Fruit fly (Drosophila melanogaster) Kc167 (cell line): ENCODE measurements around the gene Brd8.

Experiments used
- Myc ChIP-seq: fragments of >200 bp; optimal IDR thresholded peaks from 2 replicates; lab custom pipeline; 2017; ENCODE audit warnings: missing external identifiers
- Sin3A ChIP-seq: fragments of >200 bp; optimal IDR thresholded peaks from 2 replicates; lab custom pipeline; 2018; ENCODE audit warnings: missing external identifiers
- h ChIP-seq: fragments of >200 bp; optimal IDR thresholded peaks from 3 replicates; lab custom pipeline; 2018; ENCODE audit warnings: missing external identifiers
- insv ChIP-seq: fragments of >200 bp; optimal IDR thresholded peaks from 3 replicates; lab custom pipeline; 2018; ENCODE audit warnings: missing external identifiers
- psq ChIP-seq: fragments of >200 bp; optimal IDR thresholded peaks from 2 replicates; lab custom pipeline; 2017; ENCODE audit warnings: missing external identifiers
- ttk ChIP-seq: sonication (Bioruptor generic); optimal IDR thresholded peaks from 2 replicates; lab custom pipeline; 2017; ENCODE audit warnings: missing external identifiers

DNA sequence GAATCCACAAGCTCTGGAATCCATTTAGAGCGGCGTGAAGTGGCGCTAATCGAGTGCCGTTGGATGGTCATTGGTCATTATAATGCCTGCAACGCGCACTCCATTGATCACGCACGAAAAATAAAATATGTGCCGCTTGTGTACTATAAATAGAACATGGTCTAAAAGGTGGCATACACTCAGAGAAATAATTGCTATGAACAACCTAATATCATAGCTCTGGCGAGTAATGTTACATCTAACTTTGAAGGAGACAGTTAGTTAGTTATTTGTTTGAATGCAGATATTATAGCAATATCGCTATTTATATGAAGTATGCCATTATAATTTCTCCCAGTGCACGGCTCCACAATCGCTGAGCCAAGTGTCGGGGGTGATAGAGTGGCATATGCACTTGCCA is 32.3 kb upstream of the Brd8 start:
- no peak for TF ChIP-seq Sin3A (lab: Kevin White, UChicago)
- no peak for TF ChIP-seq Myc
- TF ChIP-seq h, result no peak
- no peak for TF ChIP-seq psq (lab: Kevin White, UChicago)
- no peak for TF ChIP-seq insv (lab: Kevin White, UChicago)
- TF ChIP-seq ttk (lab: Kevin White, UChicago), result no peak
